Worm (Caenorhabditis elegans) whole organism, young adult: ENCODE measurements around the gene ifb-1.

Experiments
- lsl-1 ChIP-seq: fragments of 200-800 bp; sonication (Bioruptor generic); optimal IDR thresholded peaks from 2 replicates; lab custom pipeline; 2018; ENCODE audit warnings: mild to moderate bottlenecking, missing genetic modification characterization, moderate library complexity, missing compliant biosample characterization
- ztf-6 ChIP-seq: fragments of 200-800 bp; sonication (Bioruptor generic); IDR thresholded peaks from 2 replicates; pipeline ENCODE4 v1.3.6; 2022; ENCODE audit warnings: missing genetic modification reagents, missing genetic modification characterization, missing compliant biosample characterization

ce11 chrII:5748395-5748794, 17.0 kb upstream of the ifb-1 start:
- TF ChIP-seq lsl-1 (GFP tag; lab: Kevin White, UChicago) (no peak), ztf-6 (GFP tag; lab: Robert Waterston, UW) (no peak)
